Worm (Caenorhabditis elegans): Measurements from ENCODE around the gene srx-62.
A peak's percentile ranks its signal among the peaks of the same experiment; 100 is the strongest.

Gene srx-62

ce11 chrV:4024777-4025176 lies 29.0 kb upstream of the srx-62 start, which contains the start of gene K09D9.1 (continued):
- TF ChIP-seq ceh-44 (GFP tag; IDR thresholded peaks at IDR 0.05) (no peak), Y105C5A.15 (GFP tag; IDR thresholded peaks at IDR 0.05) (no peak), nhr-111 (GFP tag; optimal IDR thresholded peaks at IDR 0.05) (no peak), hmg-1.1 (GFP tag; IDR thresholded peaks at IDR 0.05) (no peak), nhr-42 (GFP tag; IDR thresholded peaks at IDR 0.05) (no peak), mxl-2 (GFP tag; conservative IDR thresholded peaks at IDR 0.05) (no peak), hlh-30 (tag; optimal IDR thresholded peaks at IDR 0.05; ENCODE audit: insufficient read depth) (peak; percentile 79), dmd-8 (GFP tag; IDR thresholded peaks at IDR 0.05) (no peak), fos-1 (tag; optimal IDR thresholded peaks at IDR 0.05) (no peak), daf-16 (GFP tag; optimal IDR thresholded peaks at IDR 0.05) (peak in 1 of 2 experiments; percentile 57), daf-16 (tag; optimal IDR thresholded peaks at IDR 0.05) (peak; percentile 95), dmd-6 (GFP tag; IDR thresholded peaks at IDR 0.05) (peak; percentile 97), dve-1 (tag; optimal IDR thresholded peaks at IDR 0.05; ENCODE audit: insufficient read depth) (peak; percentile 93), aha-1 (tag) (no peak), F26F4.8 (GFP tag; conservative IDR thresholded peaks at IDR 0.05) (no peak), tra-1 (GFP tag; IDR thresholded peaks at IDR 0.05) (no peak), zip-2 (tag; optimal IDR thresholded peaks at IDR 0.05) (peak; percentile 95), daf-8 (GFP tag; IDR thresholded peaks at IDR 0.05) (no peak), aly-2 (tag; optimal IDR thresholded peaks at IDR 0.05) (no peak), nhr-10 (tag; optimal IDR thresholded peaks at IDR 0.05) (no peak), ces-1 (GFP tag; optimal IDR thresholded peaks at IDR 0.05) (no peak), nhr-41 (GFP tag; IDR thresholded peaks at IDR 0.05) (peak; percentile 58; the same call in 1 of the 2 replicates), nhr-76 (tag; optimal IDR thresholded peaks at IDR 0.05) (no peak), nhr-102 (tag; optimal IDR thresholded peaks at IDR 0.05) (peak; percentile 66), Y5F2A.4 (GFP tag; optimal IDR thresholded peaks at IDR 0.05) (no peak), set-16 (GFP tag; IDR thresholded peaks at IDR 0.05) (no peak), nhr-48 (tag; optimal IDR thresholded peaks at IDR 0.05) (peak; percentile 45), dpl-1 (GFP tag; optimal IDR thresholded peaks at IDR 0.05) (peak; percentile 14), T20F7.1 (GFP tag; optimal IDR thresholded peaks at IDR 0.05) (peak; percentile 70), hlh-11 (tag; optimal IDR thresholded peaks at IDR 0.05) (peak; percentile 84), lin-13 (GFP tag; optimal IDR thresholded peaks at IDR 0.05) (no peak), nhr-6 (tag; optimal IDR thresholded peaks at IDR 0.05) (peak; percentile 17), D1046.2 (GFP tag; IDR thresholded peaks at IDR 0.05) (no peak), unc-130 (GFP tag; optimal IDR thresholded peaks at IDR 0.05) (no peak), pqm-1 (tag; optimal IDR thresholded peaks at IDR 0.05) (peak; percentile 75), saeg-2 (GFP tag; IDR thresholded peaks at IDR 0.05) (no peak), Y75B8A.6 (GFP tag; IDR thresholded peaks at IDR 0.05) (no peak), nhr-11 (tag; optimal IDR thresholded peaks at IDR 0.05) (no peak), spr-1 (tag; optimal IDR thresholded peaks at IDR 0.05) (no peak), hif-1 (tag; optimal IDR thresholded peaks at IDR 0.05) (no peak), nhr-77 (tag; optimal IDR thresholded peaks at IDR 0.05) (peak; percentile 86), lin-39 (tag; optimal IDR thresholded peaks at IDR 0.05) (no peak)

- no peak for TF ChIP-seq nhr-237 (tag; optimal IDR thresholded peaks at IDR 0.05)
- TF ChIP-seq Y105C5A.15 (GFP tag; IDR thresholded peaks at IDR 0.05), result no peak
- no peak for TF ChIP-seq daf-16 (GFP tag; optimal IDR thresholded peaks at IDR 0.05)
- no peak for TF ChIP-seq daf-16 (tag; optimal IDR thresholded peaks at IDR 0.05)
- TF ChIP-seq F26F4.8 (GFP tag; conservative IDR thresholded peaks at IDR 0.05), result no peak
- TF ChIP-seq php-3 (GFP tag; IDR thresholded peaks at IDR 0.05), result no peak
- no peak for TF ChIP-seq nhr-10 (tag; optimal IDR thresholded peaks at IDR 0.05)
- no peak for TF ChIP-seq zfp-2 (tag; optimal IDR thresholded peaks at IDR 0.05)
- TF ChIP-seq ces-1 (GFP tag; optimal IDR thresholded peaks at IDR 0.05), result no peak
- no peak for TF ChIP-seq T20F7.1 (GFP tag; optimal IDR thresholded peaks at IDR 0.05)
- TF ChIP-seq pha-4 (GFP tag; IDR thresholded peaks at IDR 0.05), result no peak
- TF ChIP-seq pha-4 (tag; optimal IDR thresholded peaks at IDR 0.05), result no peak
- no peak for TF ChIP-seq unc-62 (GFP tag; optimal IDR thresholded peaks at IDR 0.05 in 1 of 2)
- no peak for TF ChIP-seq unc-62 (tag; optimal IDR thresholded peaks at IDR 0.05)
- no peak for TF ChIP-seq nhr-11 (tag; optimal IDR thresholded peaks at IDR 0.05)
- TF ChIP-seq mes-2 (tag; optimal IDR thresholded peaks at IDR 0.05; ENCODE audit: poor library complexity, severe bottlenecking), result no peak
- TF ChIP-seq ZK337.2 (GFP tag; IDR thresholded peaks at IDR 0.05), result no peak
- TF ChIP-seq Y75B8A.6 (GFP tag; IDR thresholded peaks at IDR 0.05), result no peak
- no peak for TF ChIP-seq aha-1 (tag)
- no peak for TF ChIP-seq D1046.2 (GFP tag; IDR thresholded peaks at IDR 0.05)
Observed at ce11 chrV:4022309-4022708, 26.6 kb upstream of the srx-62 start, which contains the start of gene cyp-35A3. Gene cyp-35A3 (plus strand): TSS chrV:4022609.
